Worm (Caenorhabditis elegans): ENCODE data around the gene srr-10.

ce11 chrV:7773647-7774046, 38.2 kb downstream of the srr-10 start:
- no peak for TF ChIP-seq nhr-28 (tag; optimal IDR thresholded peaks at IDR 0.05)
- TF ChIP-seq nhr-237 (tag; optimal IDR thresholded peaks at IDR 0.05): no peak
- no peak for TF ChIP-seq mab-5 (tag; optimal IDR thresholded peaks at IDR 0.05)
- TF ChIP-seq unc-39 (tag; optimal IDR thresholded peaks at IDR 0.05): no peak
- no peak for TF ChIP-seq nhr-2 (tag; optimal IDR thresholded peaks at IDR 0.05)
- TF ChIP-seq nhr-76 (tag; optimal IDR thresholded peaks at IDR 0.05): no peak
- no peak for TF ChIP-seq nhr-12 (tag; optimal IDR thresholded peaks at IDR 0.05)
- no peak for TF ChIP-seq lsy-2 (tag; optimal IDR thresholded peaks at IDR 0.05)

All from whole organism, mixed stage, embryonic.